Fruit fly (Drosophila melanogaster) whole organism, embryonic: Measurements from ENCODE around the gene Strip.

ENCODE experiments used
- CG11398 ChIP-seq: fragments of 200-800 bp; sonication (Bioruptor generic); optimal IDR thresholded peaks from 2 replicates; lab custom pipeline; 2016; ENCODE audit warnings: missing biosample characterization, missing genetic modification characterization
- CG1529 ChIP-seq: fragments of 200-800 bp; sonication (Bioruptor generic); optimal IDR thresholded peaks from 3 replicates; lab custom pipeline; 2018; ENCODE audit warnings: missing biosample characterization, missing genetic modification characterization
- CG15479 ChIP-seq: fragments of 200-800 bp; sonication (Bioruptor generic); optimal IDR thresholded peaks from 3 replicates; lab custom pipeline; 2019; ENCODE audit warnings: missing biosample characterization, mild to moderate bottlenecking, missing genetic modification characterization, moderate library complexity
- CG1603 ChIP-seq: fragments of 200-800 bp; sonication (Bioruptor generic); optimal IDR thresholded peaks from 2 replicates; lab custom pipeline; 2019; ENCODE audit warnings: missing biosample characterization, mild to moderate bottlenecking, missing genetic modification characterization, moderate library complexity
- CG17568 ChIP-seq: fragments of 200-800 bp; sonication (Bioruptor generic); optimal IDR thresholded peaks from 2 replicates; lab custom pipeline; 2018; ENCODE audit warnings: missing biosample characterization, mild to moderate bottlenecking, missing genetic modification characterization, moderate library complexity
- CG18599 ChIP-seq: fragments of 200-800 bp; sonication (Bioruptor generic); optimal IDR thresholded peaks from 3 replicates; lab custom pipeline; 2017; ENCODE audit warnings: missing biosample characterization, missing genetic modification characterization, mild to moderate bottlenecking, moderate library complexity, missing genetic modification reagents
- CG2678 ChIP-seq: fragments of 200-800 bp; sonication (Bioruptor generic); optimal IDR thresholded peaks from 3 replicates; lab custom pipeline; 2019; ENCODE audit warnings: missing biosample characterization, mild to moderate bottlenecking, missing genetic modification characterization, moderate library complexity
- CG31365 ChIP-seq: fragments of 200-800 bp; sonication (Bioruptor generic); optimal IDR thresholded peaks from 2 replicates; lab custom pipeline; 2018; ENCODE audit warnings: missing biosample characterization, mild to moderate bottlenecking, missing genetic modification characterization
- CG31388 ChIP-seq: fragments of 200-800 bp; sonication (Bioruptor generic); optimal IDR thresholded peaks from 2 replicates; lab custom pipeline; 2016; ENCODE audit warnings: missing biosample characterization, missing genetic modification characterization
- CG34422 ChIP-seq: fragments of 200-800 bp; sonication (Bioruptor generic); IDR thresholded peaks from 3 replicates; pipeline ENCODE4 v1.3.6; 2022; ENCODE audit warnings: missing biosample characterization, missing genetic modification characterization
- CG6689 ChIP-seq: fragments of 200-800 bp; sonication (Bioruptor generic); IDR thresholded peaks from 2 replicates; pipeline ENCODE4 v1.3.6; 2022; ENCODE audit warnings: missing biosample characterization, missing genetic modification characterization
- CG7556 ChIP-seq: fragments of 200-800 bp; sonication (Bioruptor generic); optimal IDR thresholded peaks from 2 replicates; lab custom pipeline; 2017; ENCODE audit warnings: missing biosample characterization, mild to moderate bottlenecking, missing genetic modification characterization
- CG9437 ChIP-seq: fragments of 200-800 bp; sonication (Bioruptor generic); optimal IDR thresholded peaks from 2 replicates; lab custom pipeline; 2018; ENCODE audit warnings: missing biosample characterization, mild to moderate bottlenecking, missing genetic modification characterization
- CG9727 ChIP-seq: fragments of 200-800 bp; sonication (Bioruptor generic); optimal IDR thresholded peaks from 3 replicates; lab custom pipeline; 2017; ENCODE audit warnings: missing biosample characterization, mild to moderate bottlenecking, missing genetic modification characterization
- CG9817 ChIP-seq: fragments of 200-800 bp; sonication (Bioruptor generic); optimal IDR thresholded peaks from 2 replicates; lab custom pipeline; 2018; ENCODE audit warnings: missing biosample characterization, mild to moderate bottlenecking, missing genetic modification characterization, moderate library complexity
- CG9876 ChIP-seq: fragments of 200-800 bp; sonication (Bioruptor generic); optimal IDR thresholded peaks from 2 replicates; lab custom pipeline; 2016; ENCODE audit warnings: missing biosample characterization, missing genetic modification characterization
- CG9932 ChIP-seq: fragments of 200-800 bp; sonication (Bioruptor generic); IDR thresholded peaks from 2 replicates; pipeline ENCODE4 v1.3.6; 2022; ENCODE audit warnings: missing biosample characterization, missing genetic modification characterization
- Dref ChIP-seq: fragments of 200-800 bp; sonication (Bioruptor generic); IDR thresholded peaks from 2 replicates; pipeline ENCODE4 v1.3.6; 2022; ENCODE audit warnings: missing biosample characterization, missing genetic modification characterization
- Drgx ChIP-seq: fragments of 200-800 bp; sonication (Bioruptor generic); IDR thresholded peaks from 2 replicates; pipeline ENCODE4 v1.3.6; 2022; ENCODE audit warnings: missing biosample characterization, missing genetic modification characterization
- E2f1 ChIP-seq: fragments of 200-800 bp; sonication (Bioruptor generic); IDR thresholded peaks from 2 replicates; pipeline ENCODE4 v1.3.6; 2022; ENCODE audit warnings: missing biosample characterization, missing genetic modification characterization
- Elba2 ChIP-seq: fragments of 200-800 bp; sonication (Bioruptor generic); optimal IDR thresholded peaks from 3 replicates; lab custom pipeline; 2016; ENCODE audit warnings: missing biosample characterization, missing genetic modification characterization
- Fer1 ChIP-seq: fragments of 200-800 bp; sonication (Bioruptor generic); optimal IDR thresholded peaks from 2 replicates; lab custom pipeline; 2017; ENCODE audit warnings: missing biosample characterization, mild to moderate bottlenecking, missing genetic modification characterization
- Lim3 ChIP-seq: fragments of 200-800 bp; sonication (Bioruptor generic); IDR thresholded peaks from 2 replicates; pipeline ENCODE4 v1.3.6; 2022; ENCODE audit warnings: missing biosample characterization, missing genetic modification characterization
- Lpt ChIP-seq: fragments of >200 bp; optimal IDR thresholded peaks from 2 replicates; lab custom pipeline; 2018; ENCODE audit warnings: missing biosample characterization, missing genetic modification characterization
- MBD-R2 ChIP-seq: fragments of 200-800 bp; sonication (Bioruptor generic); IDR thresholded peaks from 2 replicates; pipeline ENCODE4 v1.3.6; 2022; ENCODE audit warnings: missing biosample characterization, missing genetic modification characterization
- MTF-1 ChIP-seq: fragments of 200-800 bp; sonication (Bioruptor generic); optimal IDR thresholded peaks from 2 replicates; lab custom pipeline; 2018; ENCODE audit warnings: missing biosample characterization, mild to moderate bottlenecking, missing genetic modification characterization, borderline replicate concordance
- Mes4 ChIP-seq: fragments of 200-800 bp; sonication (Bioruptor generic); optimal IDR thresholded peaks from 2 replicates; lab custom pipeline; 2016; ENCODE audit warnings: missing biosample characterization, missing genetic modification characterization
- Nf-YA ChIP-seq: fragments of 200-800 bp; sonication (Bioruptor generic); IDR thresholded peaks from 2 replicates; pipeline ENCODE4 v1.3.6; 2022; ENCODE audit warnings: missing biosample characterization, missing genetic modification characterization
- Nf-YC ChIP-seq: fragments of 200-800 bp; optimal IDR thresholded peaks from 3 replicates; lab custom pipeline; 2019; ENCODE audit warnings: missing biosample characterization, mild to moderate bottlenecking, missing genetic modification characterization, moderate library complexity
- Pdp1 ChIP-seq, 2 experiments: fragments of 200-800 bp; sonication (Bioruptor generic); optimal IDR thresholded peaks; 3 replicates each; lab custom pipeline; 2016; ENCODE audit warnings: missing biosample characterization in 2 of 2, missing genetic modification characterization in 2 of 2, mild to moderate bottlenecking in 1 of 2, moderate library complexity in 1 of 2
- Usf ChIP-seq: fragments of 200-800 bp; sonication (Bioruptor generic); optimal IDR thresholded peaks from 2 replicates; lab custom pipeline; 2017; ENCODE audit warnings: missing genotype, missing biosample characterization, missing genetic modification characterization
- Xbp1 ChIP-seq: fragments of 200-800 bp; sonication (Bioruptor generic); optimal IDR thresholded peaks from 3 replicates; lab custom pipeline; 2016; ENCODE audit warnings: missing biosample characterization, mild to moderate bottlenecking, missing genetic modification characterization
- ash1 ChIP-seq: fragments of 200-800 bp; sonication (Bioruptor generic); optimal IDR thresholded peaks from 2 replicates; lab custom pipeline; 2018; ENCODE audit warnings: missing biosample characterization, mild to moderate bottlenecking, missing genetic modification characterization
- cad ChIP-seq: fragments of >200 bp; optimal IDR thresholded peaks from 2 replicates; lab custom pipeline; 2017; ENCODE audit warnings: missing biosample characterization, missing genetic modification characterization
- caup ChIP-seq: fragments of 200-800 bp; sonication (Bioruptor generic); optimal IDR thresholded peaks from 3 replicates; lab custom pipeline; 2017; ENCODE audit warnings: missing biosample characterization, mild to moderate bottlenecking, missing genetic modification characterization, moderate library complexity; ENCODE audit not compliant: severe bottlenecking
- cg ChIP-seq: fragments of 200-800 bp; sonication (Bioruptor generic); optimal IDR thresholded peaks from 3 replicates; lab custom pipeline; 2019; ENCODE audit warnings: missing biosample characterization, mild to moderate bottlenecking, missing genetic modification characterization, moderate library complexity
- corto ChIP-seq: fragments of 200-800 bp; sonication (Bioruptor generic); optimal IDR thresholded peaks from 2 replicates; lab custom pipeline; 2016; ENCODE audit warnings: missing biosample characterization, mild to moderate bottlenecking, missing genetic modification characterization, moderate library complexity
- esg ChIP-seq: fragments of 200-800 bp; sonication (Bioruptor generic); conservative IDR thresholded peaks from 2 replicates; pipeline ENCODE4 v1.3.6; 2022; ENCODE audit warnings: missing biosample characterization, missing genetic modification characterization
- ftz-f1 ChIP-seq: fragments of 200-800 bp; sonication (Bioruptor generic); optimal IDR thresholded peaks from 2 replicates; lab custom pipeline; 2016; ENCODE audit warnings: missing biosample characterization, missing genetic modification characterization
- hkb ChIP-seq, 2 experiments: fragments of 200-800 bp in 1 of 2; fragments of >200 bp in 1 of 2; sonication (Bioruptor generic) in 1 of 2; IDR thresholded peaks in 1 of 2; optimal IDR thresholded peaks in 1 of 2; 2 replicates each; pipeline versions ENCODE4 v1.3.6 to Lab custom; 2017 to 2022; ENCODE audit warnings: missing biosample characterization in 1 of 2, missing genetic modification characterization in 1 of 2
- hth ChIP-seq: fragments of >200 bp; optimal IDR thresholded peaks from 2 replicates; lab custom pipeline; 2017; ENCODE audit warnings: inconsistent platforms
- kni ChIP-seq: fragments of 200-800 bp; sonication (Bioruptor generic); optimal IDR thresholded peaks from 3 replicates; lab custom pipeline; 2017; ENCODE audit warnings: mild to moderate bottlenecking, missing biosample characterization, missing genetic modification reagents, missing genetic modification characterization
- lab ChIP-seq: fragments of 200-800 bp; sonication (Bioruptor generic); optimal IDR thresholded peaks from 3 replicates; lab custom pipeline; 2017; ENCODE audit warnings: missing biosample characterization, missing genetic modification characterization, mild to moderate bottlenecking, moderate library complexity, missing genetic modification reagents
- luna ChIP-seq: fragments of 200-800 bp; sonication (Bioruptor generic); optimal IDR thresholded peaks from 2 replicates; lab custom pipeline; 2016; ENCODE audit warnings: missing biosample characterization, missing genetic modification characterization
- odd ChIP-seq: fragments of 200-800 bp; sonication (Bioruptor generic); optimal IDR thresholded peaks from 2 replicates; lab custom pipeline; 2017; ENCODE audit warnings: missing biosample characterization, mild to moderate bottlenecking, missing genetic modification characterization
- pfk ChIP-seq: fragments of 200-800 bp; sonication (Bioruptor generic); optimal IDR thresholded peaks from 2 replicates; lab custom pipeline; 2018; ENCODE audit warnings: missing biosample characterization, mild to moderate bottlenecking, missing genetic modification characterization, moderate library complexity
- pho ChIP-seq: fragments of 200-800 bp; sonication (Bioruptor generic); optimal IDR thresholded peaks from 2 replicates; lab custom pipeline; 2016; ENCODE audit warnings: missing biosample characterization, missing genetic modification characterization
- slbo ChIP-seq: fragments of 200-800 bp; sonication (Bioruptor generic); IDR thresholded peaks from 2 replicates; pipeline ENCODE4 v1.3.6; 2022; ENCODE audit warnings: missing biosample characterization, missing genetic modification characterization
- sqz ChIP-seq: fragments of 200-800 bp; sonication (Bioruptor generic); optimal IDR thresholded peaks from 3 replicates; lab custom pipeline; 2018; ENCODE audit warnings: missing biosample characterization, mild to moderate bottlenecking, missing genetic modification characterization
- unc-4 ChIP-seq: fragments of 200-800 bp; sonication (Bioruptor generic); IDR thresholded peaks from 2 replicates; pipeline ENCODE4 v1.3.6; 2022; ENCODE audit warnings: missing biosample characterization, missing genetic modification characterization; ENCODE audit not compliant: partially characterized antibody
- usp ChIP-seq: fragments of >200 bp; optimal IDR thresholded peaks from 2 replicates; lab custom pipeline; 2017; ENCODE audit warnings: missing biosample characterization, missing genetic modification characterization

The Strip gene

DNA sequence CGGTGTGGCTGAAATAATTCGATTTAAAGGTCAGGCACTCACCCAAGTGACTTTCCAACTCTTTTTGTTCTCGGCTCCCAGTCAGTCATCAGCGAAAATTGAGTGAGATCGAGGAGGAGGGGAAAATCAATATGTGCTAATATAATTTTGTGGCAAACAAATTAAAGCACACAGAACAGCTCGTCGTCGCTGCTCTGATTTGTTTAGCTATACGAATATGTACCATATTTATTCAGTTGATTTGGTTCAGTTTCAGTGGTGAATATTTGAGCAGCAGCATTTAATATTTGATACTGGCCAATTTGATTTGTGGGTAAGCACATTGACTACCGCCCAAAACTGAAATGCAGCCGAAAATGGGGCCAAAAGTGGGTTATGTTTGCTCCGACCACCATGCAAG lies 23.2 kb downstream of the Strip start (continued):
- TF ChIP-seq hkb (optimal IDR thresholded peaks at IDR 0.05; lab: Kevin White, UChicago) = no peak
- no peak for TF ChIP-seq hkb (GFP tag; IDR thresholded peaks at IDR 0.05; lab: Robert Waterston, UW)
- no peak for TF ChIP-seq corto (GFP tag; lab: Kevin White, UChicago)
- TF ChIP-seq Elba2 = no peak
- no peak for TF ChIP-seq MBD-R2 (GFP tag; lab: Robert Waterston, UW)
- TF ChIP-seq lab (GFP tag; lab: Kevin White, UChicago) = peak; percentile 77
- peak; percentile 70 for TF ChIP-seq CG1603 (tag; lab: Kevin White, UChicago)
- TF ChIP-seq hth (lab: Kevin White, UChicago) = no peak
- no peak for TF ChIP-seq CG7556 (GFP tag; lab: Kevin White, UChicago)
- no peak for TF ChIP-seq luna (GFP tag; lab: Kevin White, UChicago)
- TF ChIP-seq CG9876 (GFP tag; lab: Kevin White, UChicago) = no peak
- TF ChIP-seq CG31388 = peak; percentile 22
- no peak for TF ChIP-seq usp (GFP tag; lab: Kevin White, UChicago)
- TF ChIP-seq ftz-f1 (GFP tag; lab: Kevin White, UChicago) = no peak
- TF ChIP-seq CG18599 = peak; percentile 6
- TF ChIP-seq slbo = no peak
- TF ChIP-seq Mes4 (GFP tag; lab: Kevin White, UChicago) = peak; percentile 52
- TF ChIP-seq cad (GFP tag; lab: Kevin White, UChicago) = no peak
- TF ChIP-seq Pdp1 (GFP tag; optimal IDR thresholded peaks at IDR 0.05; lab: Kevin White, UChicago) = peak in 1 of 2 experiments; percentile 38
- TF ChIP-seq CG9727 (GFP tag; lab: Kevin White, UChicago) = peak; percentile 44
- TF ChIP-seq Nf-YC (tag; lab: Kevin White, UChicago) = no peak
- TF ChIP-seq unc-4 (GFP tag; lab: Robert Waterston, UW) = no peak
- no peak for TF ChIP-seq Usf (GFP tag; lab: Kevin White, UChicago)
- no peak for TF ChIP-seq Lim3 (GFP tag; lab: Robert Waterston, UW)
- no peak for TF ChIP-seq E2f1 (GFP tag; lab: Robert Waterston, UW)
- peak; percentile 13 for TF ChIP-seq Xbp1 (GFP tag; lab: Kevin White, UChicago)
- no peak for TF ChIP-seq ash1 (GFP tag; lab: Kevin White, UChicago)
- no peak for TF ChIP-seq Lpt (GFP tag; lab: Kevin White, UChicago)
- TF ChIP-seq CG1529 (GFP tag; lab: Kevin White, UChicago) = peak; percentile 31
- no peak for TF ChIP-seq CG6689 (GFP tag; lab: Robert Waterston, UW)
- no peak for TF ChIP-seq MTF-1 (GFP tag; lab: Kevin White, UChicago)
- peak; percentile 30 for TF ChIP-seq odd
- peak; percentile 60 for TF ChIP-seq CG2678 (tag; lab: Kevin White, UChicago)
- TF ChIP-seq CG31365 (tag; lab: Kevin White, UChicago) = no peak
- TF ChIP-seq CG17568 (GFP tag; lab: Kevin White, UChicago) = peak; percentile 60
- TF ChIP-seq Dref (GFP tag; lab: Robert Waterston, UW) = no peak
- TF ChIP-seq pfk = no peak
- no peak for TF ChIP-seq CG9437 (GFP tag; lab: Kevin White, UChicago)
- TF ChIP-seq pho (GFP tag; lab: Kevin White, UChicago) = peak; percentile 30
- no peak for TF ChIP-seq kni
- TF ChIP-seq cg (GFP tag; lab: Kevin White, UChicago) = no peak
- TF ChIP-seq CG9817 (tag; lab: Kevin White, UChicago) = no peak
- no peak for TF ChIP-seq esg (GFP tag; lab: Robert Waterston, UW)
- no peak for TF ChIP-seq sqz (GFP tag; lab: Kevin White, UChicago)
- no peak for TF ChIP-seq CG34422 (GFP tag; lab: Robert Waterston, UW)
- no peak for TF ChIP-seq Nf-YA (GFP tag; lab: Robert Waterston, UW)
- no peak for TF ChIP-seq Drgx (GFP tag; lab: Robert Waterston, UW)
- peak; percentile 35 for TF ChIP-seq CG11398 (GFP tag; lab: Kevin White, UChicago)
- no peak for TF ChIP-seq CG15479
- TF ChIP-seq Fer1 (GFP tag; lab: Kevin White, UChicago) = no peak
- no peak for TF ChIP-seq CG9932 (GFP tag; lab: Robert Waterston, UW)
- peak; percentile 68 for TF ChIP-seq caup
